Fruit fly (Drosophila melanogaster): Measurements from ENCODE around the gene ema.

The ema gene

DNA sequence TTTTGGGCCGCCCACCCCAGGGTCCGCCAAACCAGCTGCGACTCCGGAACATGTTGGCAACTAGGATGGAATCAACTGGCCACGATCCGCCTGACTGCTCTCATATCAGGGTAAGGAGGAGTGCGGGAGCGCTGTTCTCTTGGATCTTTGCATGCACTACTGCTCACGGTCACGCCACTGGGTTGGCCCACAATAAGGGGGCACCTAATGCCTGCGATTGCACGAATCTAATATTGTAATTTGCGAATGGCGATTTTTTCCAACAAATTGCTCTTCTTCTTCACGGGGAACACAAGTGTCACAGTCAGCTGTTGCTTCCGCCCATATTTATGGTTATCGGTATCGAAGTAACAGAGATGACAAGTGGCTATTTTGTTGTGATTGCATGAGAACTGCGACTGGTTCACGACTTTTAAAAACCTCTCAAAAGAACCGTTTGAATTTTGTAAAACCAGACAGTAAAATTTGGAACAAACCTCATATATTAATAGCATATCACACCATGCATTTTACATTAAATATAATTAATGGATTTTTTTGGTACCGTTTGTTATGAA, at the start of gene ema:
ema (minus strand) TSS at position 295 of the 557 bp plus-strand sequence.
- TF ChIP-seq ttk (optimal IDR thresholded peaks at IDR 0.05) (no peak), h (optimal IDR thresholded peaks at IDR 0.05) (no peak), Sin3A (optimal IDR thresholded peaks at IDR 0.05) (no peak), insv (optimal IDR thresholded peaks at IDR 0.05) (no peak), Myc (optimal IDR thresholded peaks at IDR 0.05) (no peak), psq (optimal IDR thresholded peaks at IDR 0.05) (no peak)

DNA sequence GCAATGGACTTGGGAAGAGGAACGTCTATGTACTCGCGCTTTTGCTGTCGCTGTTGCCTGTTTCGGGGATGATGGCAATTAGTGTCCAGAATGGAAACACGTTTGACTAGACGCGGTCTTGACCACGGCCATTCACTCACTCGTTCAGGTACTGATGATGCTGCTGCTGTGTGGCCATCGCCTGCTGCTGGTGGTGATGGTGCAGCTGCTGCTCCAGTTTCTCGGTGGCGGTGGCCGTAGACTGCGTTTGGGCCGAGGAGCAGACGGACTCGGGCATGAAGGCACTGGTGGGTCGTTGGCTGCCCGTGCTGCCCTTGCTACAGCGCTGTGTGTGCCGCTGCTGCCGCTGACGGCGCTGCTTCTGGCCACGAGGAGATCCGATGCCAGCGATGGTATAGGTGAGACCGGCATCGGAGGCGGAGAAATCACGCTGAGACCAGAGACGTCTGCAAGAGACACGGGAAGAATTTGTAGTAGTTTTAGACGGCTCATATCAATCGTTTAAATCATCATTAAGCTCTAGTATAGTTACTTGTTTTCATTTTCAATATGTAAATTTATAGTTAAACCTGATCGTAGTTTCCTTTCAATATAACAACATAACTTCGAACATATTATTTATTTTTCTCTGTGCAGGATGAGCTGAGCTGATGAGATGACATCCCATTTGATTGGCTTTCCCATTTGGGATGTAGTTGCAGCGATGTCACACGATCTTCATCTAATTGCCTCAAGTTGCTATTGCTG, 44.2 kb upstream of the ema start:
- TF ChIP-seq Myc (optimal IDR thresholded peaks at IDR 0.05) (no peak), psq (optimal IDR thresholded peaks at IDR 0.05) (no peak), Sin3A (optimal IDR thresholded peaks at IDR 0.05) (no peak), insv (optimal IDR thresholded peaks at IDR 0.05) (no peak), ttk (optimal IDR thresholded peaks at IDR 0.05) (no peak), h (optimal IDR thresholded peaks at IDR 0.05) (no peak)

DNA sequence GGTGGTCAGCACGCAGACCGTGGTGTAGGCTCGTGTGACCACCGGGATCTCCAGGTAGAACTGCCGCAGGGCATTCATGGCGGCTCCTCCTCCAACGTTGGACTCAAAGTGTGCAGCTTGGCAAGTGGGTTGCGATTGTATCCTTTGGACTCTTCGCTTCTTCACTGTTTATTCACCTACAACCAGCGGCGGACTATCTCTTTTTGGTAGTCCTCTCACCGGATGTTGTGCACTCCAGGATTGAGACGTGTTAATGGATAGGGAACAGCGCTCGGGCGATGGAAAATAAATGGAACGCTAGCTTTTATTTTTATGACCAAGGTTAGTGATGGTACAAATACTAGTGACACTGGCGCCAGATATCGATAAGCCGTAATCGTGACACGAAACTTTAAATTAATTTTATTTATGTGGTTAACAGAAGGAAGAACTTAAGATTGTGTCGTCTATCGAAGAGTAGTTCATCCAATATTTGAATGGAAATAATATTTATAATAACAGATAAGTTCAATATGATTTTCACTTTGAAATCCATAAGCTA, 42.5 kb upstream of the ema start, which contains the start of gene Der-2:
Der-2 (minus strand) TSS at position 347 of the 541 bp plus-strand sequence.
- TF ChIP-seq Sin3A (optimal IDR thresholded peaks at IDR 0.05) (no peak), ttk (optimal IDR thresholded peaks at IDR 0.05) (no peak), psq (optimal IDR thresholded peaks at IDR 0.05) (no peak), h (optimal IDR thresholded peaks at IDR 0.05) (no peak), insv (optimal IDR thresholded peaks at IDR 0.05) (no peak), Myc (optimal IDR thresholded peaks at IDR 0.05) (no peak)

DNA sequence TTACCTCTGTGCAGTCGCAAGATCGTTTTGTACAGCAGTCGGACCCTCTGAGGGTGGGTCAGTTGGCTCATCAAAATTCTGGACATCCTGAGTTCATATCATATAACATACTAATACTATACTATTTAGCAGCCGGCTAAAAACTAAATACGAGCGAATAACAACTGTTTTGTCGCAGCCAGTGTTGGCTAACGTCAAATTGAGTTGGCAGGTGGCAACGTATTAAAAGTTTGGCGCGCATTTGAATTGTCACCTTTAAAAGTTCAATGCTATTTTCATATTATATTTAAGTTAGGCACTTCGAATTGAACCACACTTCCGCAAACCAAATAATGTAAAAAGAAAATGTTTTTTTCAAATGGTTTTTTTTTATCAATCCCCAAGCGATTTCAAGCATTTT, 40.8 kb upstream of the ema start, which contains the start of gene Sdhaf3:
Sdhaf3 (minus strand) TSS at position 177 of the 400 bp plus-strand sequence.
- TF ChIP-seq Myc (optimal IDR thresholded peaks at IDR 0.05) (no peak), h (optimal IDR thresholded peaks at IDR 0.05) (no peak), psq (optimal IDR thresholded peaks at IDR 0.05) (no peak), Sin3A (optimal IDR thresholded peaks at IDR 0.05) (no peak), insv (optimal IDR thresholded peaks at IDR 0.05) (no peak), ttk (optimal IDR thresholded peaks at IDR 0.05) (no peak)

DNA sequence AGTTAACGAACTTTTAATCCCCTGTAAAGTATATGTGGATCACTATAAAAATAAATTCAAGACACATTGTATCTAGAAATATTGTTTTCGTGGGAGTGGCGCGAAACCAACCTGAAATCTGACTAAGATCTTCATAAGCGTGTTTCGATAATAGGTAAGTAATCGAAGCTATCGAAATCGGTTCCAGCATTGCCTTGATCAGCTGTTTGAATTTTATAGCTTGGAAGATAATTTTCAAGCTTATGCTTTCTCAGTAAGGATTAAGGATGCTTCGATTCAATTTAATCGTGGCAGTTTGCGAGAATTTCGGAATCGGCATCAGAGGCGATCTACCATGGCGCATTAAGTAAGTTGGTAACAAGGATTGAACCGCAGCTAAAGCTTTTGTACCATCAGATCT, 39.5 kb upstream of the ema start, which contains the start of gene Dhfr:
Dhfr (plus strand) TSS at position 173 of the 400 bp plus-strand sequence.
- TF ChIP-seq insv (optimal IDR thresholded peaks at IDR 0.05), result no peak
- TF ChIP-seq Myc (optimal IDR thresholded peaks at IDR 0.05), result no peak
- no peak for TF ChIP-seq psq (optimal IDR thresholded peaks at IDR 0.05)
- TF ChIP-seq Sin3A (optimal IDR thresholded peaks at IDR 0.05), result no peak
- no peak for TF ChIP-seq h (optimal IDR thresholded peaks at IDR 0.05)
- no peak for TF ChIP-seq ttk (optimal IDR thresholded peaks at IDR 0.05)

DNA sequence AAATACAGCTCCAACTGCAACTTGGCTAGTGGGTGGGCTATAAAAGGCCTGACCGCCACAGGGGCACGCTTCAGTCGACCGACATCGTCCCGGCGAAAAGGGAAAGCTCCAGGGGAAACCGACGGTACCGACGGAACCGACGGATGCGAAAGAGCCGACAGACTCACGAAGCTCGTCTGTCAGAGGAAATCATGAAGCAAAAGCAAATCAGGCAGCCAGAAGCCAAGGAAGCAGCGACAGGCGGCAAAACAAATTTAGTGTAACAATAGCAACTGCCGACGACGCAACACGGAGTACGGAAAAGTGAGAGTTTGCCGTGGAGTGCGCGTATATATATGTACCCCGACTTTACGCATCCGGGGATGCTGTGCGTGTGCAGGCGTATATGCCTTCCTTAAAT, 35.6 kb upstream of the ema start, which contains the start of gene Gyc89Db:
Gyc89Db (plus strand) TSS at position 78 of the 400 bp plus-strand sequence.
- TF ChIP-seq psq (optimal IDR thresholded peaks at IDR 0.05) (no peak), ttk (optimal IDR thresholded peaks at IDR 0.05) (no peak), Myc (optimal IDR thresholded peaks at IDR 0.05) (no peak), Sin3A (optimal IDR thresholded peaks at IDR 0.05) (no peak), h (optimal IDR thresholded peaks at IDR 0.05) (no peak), insv (optimal IDR thresholded peaks at IDR 0.05) (no peak)

DNA sequence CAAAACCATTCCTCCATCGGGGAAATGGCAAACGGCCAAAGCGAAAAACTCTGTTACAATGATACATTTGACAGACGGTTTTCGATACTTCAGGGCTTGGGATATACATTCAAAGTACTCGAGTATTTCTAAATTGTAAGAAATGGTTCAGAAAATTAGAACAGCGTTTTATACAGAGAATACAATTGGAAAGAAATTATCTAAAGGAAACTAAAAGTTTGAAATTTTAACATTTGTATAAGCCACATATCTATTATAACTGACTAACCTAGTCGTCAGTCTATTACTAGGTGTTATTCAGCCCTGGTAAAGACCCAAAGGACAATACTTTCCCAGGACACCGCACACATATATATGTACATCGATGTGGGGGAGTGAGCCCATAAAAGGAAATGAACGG, 35.0 kb upstream of the ema start:
- no peak for TF ChIP-seq Sin3A (optimal IDR thresholded peaks at IDR 0.05)
- TF ChIP-seq ttk (optimal IDR thresholded peaks at IDR 0.05), result no peak
- no peak for TF ChIP-seq Myc (optimal IDR thresholded peaks at IDR 0.05)
- no peak for TF ChIP-seq h (optimal IDR thresholded peaks at IDR 0.05)
- TF ChIP-seq insv (optimal IDR thresholded peaks at IDR 0.05), result no peak
- TF ChIP-seq psq (optimal IDR thresholded peaks at IDR 0.05), result no peak

DNA sequence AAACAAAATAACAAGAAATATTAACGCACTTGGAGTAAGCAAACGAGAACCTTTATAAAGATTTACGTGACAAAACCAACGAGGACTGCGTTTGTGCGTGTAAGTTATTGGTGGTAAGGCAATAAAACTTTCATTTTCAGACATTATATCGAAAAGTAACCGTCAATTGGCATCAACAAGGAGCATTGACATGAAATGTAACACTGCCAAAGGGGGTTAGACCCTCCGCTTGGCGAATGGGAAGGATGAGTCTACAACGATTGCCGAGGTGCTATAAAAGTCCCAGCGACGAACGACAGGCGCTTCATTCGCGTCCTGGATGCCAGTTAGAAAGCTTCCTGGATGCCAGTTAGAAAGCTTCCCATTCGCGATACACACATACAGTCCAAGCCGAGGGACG, 30.8 kb upstream of the ema start, which contains the start of gene Gyc89Da:
Gyc89Da (plus strand) TSS at position 301 of the 400 bp plus-strand sequence.
- TF ChIP-seq insv (optimal IDR thresholded peaks at IDR 0.05) (no peak), ttk (optimal IDR thresholded peaks at IDR 0.05) (no peak), Myc (optimal IDR thresholded peaks at IDR 0.05) (no peak), Sin3A (optimal IDR thresholded peaks at IDR 0.05) (no peak), h (optimal IDR thresholded peaks at IDR 0.05) (no peak), psq (optimal IDR thresholded peaks at IDR 0.05) (no peak)

DNA sequence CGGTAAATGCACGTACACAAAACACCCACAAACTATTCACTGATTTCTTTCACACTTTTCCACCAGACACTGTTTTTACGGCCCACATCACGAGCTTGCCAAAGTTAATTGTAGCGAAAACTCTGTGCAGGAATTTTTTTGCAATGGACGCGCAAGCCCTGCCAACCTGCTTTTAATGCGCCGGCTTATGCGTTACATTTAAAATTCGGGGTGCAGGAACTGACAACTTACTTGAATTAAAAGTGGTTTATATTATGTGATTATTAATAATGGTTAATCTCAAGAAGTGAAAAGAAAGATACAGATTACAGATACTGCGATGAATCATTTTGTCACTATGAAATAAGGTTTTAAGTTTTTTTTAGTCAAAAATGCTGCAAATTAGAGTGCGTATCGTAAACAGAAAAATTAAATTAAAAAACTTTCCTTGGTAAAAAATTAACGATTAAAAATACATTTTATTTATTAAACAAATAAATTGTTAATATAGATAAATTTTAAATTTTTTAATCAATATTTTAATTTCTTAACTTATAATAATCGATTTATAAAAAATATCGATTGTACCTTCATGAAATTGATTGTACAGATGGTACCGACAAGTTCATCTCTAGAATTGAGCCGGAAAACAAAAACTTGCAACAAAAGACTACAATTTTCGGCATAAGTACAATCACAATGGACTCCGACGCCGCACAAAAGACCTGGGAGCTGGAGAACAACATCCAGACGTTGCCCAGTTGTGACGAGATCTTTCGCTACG, 28.2 kb upstream of the ema start, which contains the start of the genes CG42232 and CSN5:
CG42232 (minus strand) TSS at position 163 of the 763 bp plus-strand sequence.
CSN5 (plus strand) TSS at position 599 of the 763 bp plus-strand sequence.
- TF ChIP-seq h (optimal IDR thresholded peaks at IDR 0.05), result no peak

DNA sequence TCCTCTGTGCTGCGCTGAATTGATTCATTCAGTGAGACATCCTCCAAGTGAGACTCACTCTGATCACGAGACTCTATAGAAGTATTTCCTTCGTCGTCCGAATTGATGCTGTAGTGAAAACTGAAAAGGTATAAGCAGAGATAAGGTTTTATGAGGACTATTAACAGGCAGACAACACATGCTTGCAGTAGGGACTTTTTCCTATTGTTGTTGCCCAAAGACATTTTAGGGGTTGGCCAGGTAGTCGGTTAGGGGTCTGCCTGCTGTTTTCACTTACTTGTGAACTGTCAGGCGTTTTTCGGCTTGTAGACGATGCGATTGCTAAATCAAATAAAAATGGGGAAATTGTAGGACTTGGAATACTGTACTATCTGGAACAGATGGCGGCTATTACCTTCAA, 27.1 kb upstream of the ema start:
- TF ChIP-seq Sin3A (optimal IDR thresholded peaks at IDR 0.05) (no peak), Myc (optimal IDR thresholded peaks at IDR 0.05) (no peak), insv (optimal IDR thresholded peaks at IDR 0.05) (no peak), h (optimal IDR thresholded peaks at IDR 0.05) (no peak), ttk (optimal IDR thresholded peaks at IDR 0.05) (no peak), psq (optimal IDR thresholded peaks at IDR 0.05) (no peak)

DNA sequence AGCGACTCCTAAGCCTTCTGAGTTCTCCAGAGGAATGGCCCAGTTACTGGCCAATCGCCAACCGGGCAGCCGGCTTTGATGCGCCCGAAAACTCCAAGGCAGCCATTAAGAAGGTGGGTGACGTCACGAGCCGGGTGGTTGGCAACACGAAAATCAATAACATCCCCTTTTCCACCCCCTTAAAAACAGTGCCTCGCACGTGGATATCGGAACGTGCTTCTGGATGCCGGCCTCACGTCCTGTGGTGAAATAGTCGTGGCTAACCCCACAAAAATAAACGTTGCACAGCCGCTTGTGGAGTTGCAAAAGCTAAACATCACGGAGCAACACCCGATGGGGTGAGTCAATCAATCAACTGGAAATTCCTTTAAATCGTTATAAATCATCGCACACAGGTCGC, 15.1 kb upstream of the ema start:
- TF ChIP-seq Sin3A (optimal IDR thresholded peaks at IDR 0.05) (no peak), h (optimal IDR thresholded peaks at IDR 0.05) (no peak), Myc (optimal IDR thresholded peaks at IDR 0.05) (no peak), psq (optimal IDR thresholded peaks at IDR 0.05) (no peak), insv (optimal IDR thresholded peaks at IDR 0.05) (no peak), ttk (optimal IDR thresholded peaks at IDR 0.05) (no peak)
